Worm (Caenorhabditis elegans): Measurements from ENCODE around the gene gst-37.

Gene gst-37

DNA sequence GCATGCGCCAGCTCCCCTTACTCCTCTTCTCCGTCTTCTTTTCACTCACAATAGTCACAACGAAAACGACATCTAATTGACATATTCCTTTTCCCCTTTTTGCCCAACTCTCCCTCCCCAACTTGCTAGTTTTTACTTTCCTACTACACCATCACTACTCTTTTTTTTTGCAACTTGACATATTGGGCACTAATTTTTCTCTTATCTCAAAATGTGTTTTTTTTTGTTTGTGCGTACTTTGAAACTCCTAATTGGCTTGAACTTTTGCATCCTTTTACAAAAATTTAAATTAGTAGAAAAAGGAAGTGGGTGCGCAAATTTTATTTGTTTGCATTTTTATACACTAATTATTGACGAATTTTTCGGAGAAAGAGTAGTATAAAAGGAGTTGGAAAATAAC, 14.1 kb downstream of the gst-37 start:
- TF ChIP-seq mdl-1 (tag; optimal IDR thresholded peaks at IDR 0.05) (no peak), nhr-12 (tag; optimal IDR thresholded peaks at IDR 0.05) (no peak), pqm-1 (tag; optimal IDR thresholded peaks at IDR 0.05) (no peak), elt-1 (tag; optimal IDR thresholded peaks at IDR 0.05) (no peak), R02D3.7 (tag; optimal IDR thresholded peaks at IDR 0.05) (no peak), mml-1 (tag; optimal IDR thresholded peaks at IDR 0.05) (no peak), lin-15B (tag; optimal IDR thresholded peaks at IDR 0.05) (no peak), ama-1 (optimal IDR thresholded peaks at IDR 0.05) (no peak), ztf-11 (tag; optimal IDR thresholded peaks at IDR 0.05) (no peak), daf-12 (tag; optimal IDR thresholded peaks at IDR 0.05) (no peak), nhr-25 (tag; optimal IDR thresholded peaks at IDR 0.05) (no peak), fkh-2 (tag; optimal IDR thresholded peaks at IDR 0.05) (no peak), nhr-77 (tag; optimal IDR thresholded peaks at IDR 0.05) (no peak), nhr-67 (tag; optimal IDR thresholded peaks at IDR 0.05) (no peak), egl-5 (tag; optimal IDR thresholded peaks at IDR 0.05) (no peak), ceh-28 (tag; optimal IDR thresholded peaks at IDR 0.05) (no peak), nfya-1 (tag; optimal IDR thresholded peaks at IDR 0.05; ENCODE audit: insufficient read depth) (no peak), ZK546.5 (tag; optimal IDR thresholded peaks at IDR 0.05) (no peak)

DNA sequence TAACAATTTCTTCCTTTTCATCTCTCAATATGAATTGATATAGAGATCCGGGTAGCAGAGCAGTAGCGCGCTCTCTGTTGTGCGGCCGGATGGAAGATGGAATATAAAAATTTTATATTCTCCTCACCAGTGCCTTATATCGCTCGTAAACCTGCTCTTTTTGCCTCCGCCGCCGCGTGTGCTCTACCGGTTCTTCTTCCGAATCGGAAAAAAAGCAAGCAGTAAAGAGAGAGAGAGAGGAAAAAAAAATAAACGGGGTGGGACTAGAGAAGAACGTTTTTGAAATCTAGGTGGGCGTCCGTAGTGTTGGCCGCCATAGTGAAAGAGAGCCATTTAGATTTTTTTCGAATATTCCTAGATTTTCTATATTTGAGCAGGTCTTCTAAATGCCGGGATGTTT, 16.5 kb downstream of the gst-37 start, which contains the start of gene glb-25:
Gene glb-25 (plus strand): TSS at position 301 of the 400 bp plus-strand sequence.
- TF ChIP-seq tbx-2 (tag; optimal IDR thresholded peaks at IDR 0.05) (no peak), daf-12 (tag; optimal IDR thresholded peaks at IDR 0.05) (no peak), nhr-12 (tag; optimal IDR thresholded peaks at IDR 0.05) (no peak), egl-27 (tag; optimal IDR thresholded peaks at IDR 0.05) (no peak), egl-5 (tag; optimal IDR thresholded peaks at IDR 0.05) (no peak), lin-39 (tag; optimal IDR thresholded peaks at IDR 0.05) (no peak), pha-4 (tag; optimal IDR thresholded peaks at IDR 0.05) (no peak), ceh-16 (tag; optimal IDR thresholded peaks at IDR 0.05) (no peak), elt-2 (tag; optimal IDR thresholded peaks at IDR 0.05) (no peak), elt-3 (tag; optimal IDR thresholded peaks at IDR 0.05) (no peak), unc-39 (tag; optimal IDR thresholded peaks at IDR 0.05) (no peak), zag-1 (tag; optimal IDR thresholded peaks at IDR 0.05) (no peak)

- peak; percentile 5 for TF ChIP-seq hmg-11 (tag; optimal IDR thresholded peaks at IDR 0.05)
- peak; percentile 81 for TF ChIP-seq fkh-10 (GFP tag; optimal IDR thresholded peaks at IDR 0.05)
- peak; percentile 90 for TF ChIP-seq nfya-1 (tag; optimal IDR thresholded peaks at IDR 0.05; ENCODE audit: insufficient read depth)
- peak; percentile 35 for TF ChIP-seq lin-39 (tag; optimal IDR thresholded peaks at IDR 0.05)
- no peak for TF ChIP-seq ZK546.5 (tag; optimal IDR thresholded peaks at IDR 0.05)
These were observed 19.2 kb downstream of the gst-37 start for ce11 chrV:1940472-1941221.

DNA sequence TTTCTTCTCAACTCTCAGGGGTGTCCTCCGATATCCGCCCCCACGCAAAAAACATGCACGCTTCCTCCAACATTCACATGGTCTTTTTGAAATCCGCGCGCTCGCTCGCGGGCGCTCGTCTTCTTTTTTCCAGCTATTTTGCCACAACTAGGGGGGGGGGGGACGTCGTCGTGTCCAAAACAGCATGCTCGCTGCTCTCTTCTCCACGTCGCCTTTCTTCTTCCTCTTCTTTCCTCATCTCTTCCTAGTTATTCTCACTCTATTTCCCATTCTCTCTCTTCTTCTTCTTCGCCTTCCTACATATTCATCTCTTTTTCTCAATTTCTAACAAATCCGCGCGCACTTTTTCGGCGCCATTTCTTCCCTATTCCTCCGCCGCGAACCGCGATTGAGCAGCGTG, 22.0 kb downstream of the gst-37 start:
- TF ChIP-seq elt-1 (tag; optimal IDR thresholded peaks at IDR 0.05) (no peak), pha-4 (tag; optimal IDR thresholded peaks at IDR 0.05) (no peak), ceh-9 (tag; optimal IDR thresholded peaks at IDR 0.05) (no peak), skn-1 (tag; optimal IDR thresholded peaks at IDR 0.05) (peak; percentile 52), nhr-11 (tag; optimal IDR thresholded peaks at IDR 0.05) (no peak), nhr-237 (tag; optimal IDR thresholded peaks at IDR 0.05) (no peak), ceh-28 (tag; optimal IDR thresholded peaks at IDR 0.05) (no peak), ceh-16 (tag; optimal IDR thresholded peaks at IDR 0.05) (no peak), fkh-2 (tag; optimal IDR thresholded peaks at IDR 0.05) (no peak), zag-1 (tag; optimal IDR thresholded peaks at IDR 0.05) (no peak), lin-15B (tag; optimal IDR thresholded peaks at IDR 0.05) (peak; percentile 19), hmg-11 (tag; optimal IDR thresholded peaks at IDR 0.05) (peak; percentile 73), nfya-1 (tag; optimal IDR thresholded peaks at IDR 0.05; ENCODE audit: insufficient read depth) (peak; percentile 63), mdl-1 (tag; optimal IDR thresholded peaks at IDR 0.05) (peak; percentile 50), nhr-25 (tag; optimal IDR thresholded peaks at IDR 0.05) (no peak), ztf-4 (tag; optimal IDR thresholded peaks at IDR 0.05) (no peak), eor-1 (tag; optimal IDR thresholded peaks at IDR 0.05) (no peak), daf-12 (tag; optimal IDR thresholded peaks at IDR 0.05) (no peak), tbx-2 (tag; optimal IDR thresholded peaks at IDR 0.05) (peak; percentile 31), ama-1 (optimal IDR thresholded peaks at IDR 0.05) (no peak), lin-39 (tag; optimal IDR thresholded peaks at IDR 0.05) (peak; percentile 83), fkh-10 (GFP tag; optimal IDR thresholded peaks at IDR 0.05) (peak; percentile 45), unc-62 (GFP tag; optimal IDR thresholded peaks at IDR 0.05) (no peak), nhr-28 (tag; optimal IDR thresholded peaks at IDR 0.05) (no peak), elt-2 (tag; optimal IDR thresholded peaks at IDR 0.05) (no peak), snpc-4 (tag; optimal IDR thresholded peaks at IDR 0.05) (no peak), ztf-11 (tag; optimal IDR thresholded peaks at IDR 0.05) (no peak), ceh-82 (tag; optimal IDR thresholded peaks at IDR 0.05) (no peak), nhr-67 (tag; optimal IDR thresholded peaks at IDR 0.05) (no peak), elt-3 (tag; optimal IDR thresholded peaks at IDR 0.05) (no peak)
